Fruit fly (Drosophila melanogaster) whole organism: ENCODE measurements around the gene slp1.

Experiments
- CG8478 ChIP-seq: fragments of >200 bp; optimal IDR thresholded peaks from 2 replicates; lab custom pipeline; 2018; ENCODE audit warnings: inconsistent platforms
- Dll ChIP-seq: fragments of >200 bp; optimal IDR thresholded peaks from 2 replicates; lab custom pipeline; 2017
- EcR ChIP-seq, 2 experiments: fragments of >200 bp; optimal IDR thresholded peaks; 2 replicates each; lab custom pipeline; 2017; ENCODE audit warnings: missing biosample characterization in 2 of 2, missing genetic modification characterization in 2 of 2, missing genetic modification reagents in 2 of 2
- pan ChIP-seq: fragments of >200 bp; optimal IDR thresholded peaks from 2 replicates; lab custom pipeline; 2017
- psq ChIP-seq: fragments of >200 bp; optimal IDR thresholded peaks from 2 replicates; lab custom pipeline; 2017

DNA sequence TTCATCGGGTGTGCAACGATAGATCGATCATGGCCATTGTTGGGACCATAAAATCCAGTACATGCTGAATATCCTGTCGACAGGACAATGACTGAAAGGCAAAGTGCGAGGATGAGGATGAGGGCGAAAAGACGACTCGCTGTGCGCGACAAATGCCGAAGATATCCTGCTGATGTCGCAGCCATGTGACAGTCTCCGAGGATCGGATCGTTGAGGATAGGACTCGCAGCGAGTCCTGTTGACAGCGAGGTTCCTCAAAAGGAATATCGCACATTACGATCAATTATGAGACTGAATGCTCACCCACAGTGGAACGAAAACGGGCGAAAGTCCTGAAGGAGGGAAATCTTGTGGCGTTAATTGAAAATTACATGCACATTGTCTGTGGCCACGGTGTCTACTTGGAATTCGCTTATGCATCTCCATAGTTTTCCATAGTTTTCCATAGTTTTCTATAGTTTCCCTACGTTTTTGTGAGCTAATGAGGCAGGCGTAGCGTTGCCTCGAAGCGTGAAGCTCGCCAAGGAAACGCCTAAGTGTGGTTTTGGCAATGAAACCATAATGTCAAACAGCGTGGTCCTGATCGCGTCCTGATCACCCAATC lies 2.9 kb upstream of the slp1 start:
- TF ChIP-seq pan (no peak), psq (lab: Kevin White, UChicago) (no peak), EcR (GFP tag; optimal IDR thresholded peaks at IDR 0.05; lab: Kevin White, UChicago) (no peak), Dll (lab: Kevin White, UChicago) (no peak), CG8478 (lab: Kevin White, UChicago) (no peak)
